Worm (Caenorhabditis elegans) whole organism, young adult: ENCODE data around the gene atp-2.

ENCODE experiments used
- ZK185.1 ChIP-seq: sonication (generic microtip); optimal IDR thresholded peaks from 2 replicates; lab custom pipeline; 2016; ENCODE audit warnings: mild to moderate bottlenecking, missing genetic modification characterization, missing compliant biosample characterization; ENCODE audit not compliant: poor library complexity, severe bottlenecking
- snpc-1.1 ChIP-seq: sonication (generic microtip); optimal IDR thresholded peaks from 2 replicates; lab custom pipeline; 2017; ENCODE audit warnings: missing genetic modification characterization, mild to moderate bottlenecking, missing compliant biosample characterization, antibody characterized with exemption, moderate library complexity, missing genotype, missing genetic modification reagents; ENCODE audit not compliant: insufficient read depth
- snpc-1.3 ChIP-seq: sonication (generic microtip); optimal IDR thresholded peaks from 2 replicates; lab custom pipeline; 2017; ENCODE audit warnings: missing genetic modification characterization, mild to moderate bottlenecking, missing compliant biosample characterization, antibody characterized with exemption, moderate library complexity, missing genotype, missing genetic modification reagents; ENCODE audit not compliant: insufficient read depth

DNA sequence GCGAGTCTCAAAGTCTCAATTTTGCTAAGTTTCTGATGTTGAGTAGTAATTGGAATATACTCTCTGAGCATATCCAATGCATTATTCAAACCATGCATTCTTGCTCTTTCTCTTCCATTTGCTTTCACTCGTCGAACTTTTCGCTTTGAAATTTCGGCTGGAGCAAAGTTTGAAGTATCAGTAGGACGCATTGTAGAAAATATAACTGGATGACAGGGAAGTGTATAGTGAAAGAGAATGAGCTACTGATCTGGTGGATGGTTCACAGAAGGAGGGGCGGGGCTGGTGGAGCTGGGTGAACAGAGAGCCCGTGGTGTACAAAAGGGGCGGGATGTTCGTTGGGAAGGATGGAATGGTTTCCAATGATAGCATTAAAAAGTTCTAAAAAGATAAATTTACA is 13.6 kb downstream of the atp-2 start:
- no peak for TF ChIP-seq ZK185.1 (tag; lab: Kevin White, UChicago)
- TF ChIP-seq snpc-1.1 (tag; lab: Kevin White, UChicago): no peak
- no peak for TF ChIP-seq snpc-1.3
